Worm (Caenorhabditis elegans) whole organism, midembryonic: Measurements from ENCODE around the gene T14B4.8.
"Not testable (repeated sequence)": the region's sequence is repeated elsewhere in the genome, so short reads cannot be mapped to it uniquely, and the experiment has no call there.

Experiments
- T22C8.4 ChIP-seq: fragments of 200-800 bp; sonication (Bioruptor generic); IDR thresholded peaks from 2 replicates; pipeline ENCODE4 v1.3.6; 2022; ENCODE audit warnings: missing genetic modification characterization, missing compliant biosample characterization
- cog-1 ChIP-seq: sonication (generic microtip); optimal IDR thresholded peaks from 2 replicates; lab custom pipeline; 2016; ENCODE audit warnings: missing genetic modification characterization, missing compliant biosample characterization
- flt-1 ChIP-seq: fragments of 200-800 bp; sonication (Bioruptor generic); IDR thresholded peaks from 2 replicates; pipeline ENCODE4 v1.3.6; 2022; ENCODE audit warnings: missing genetic modification characterization, missing compliant biosample characterization
- klf-2 ChIP-seq: fragments of 200-800 bp; sonication (Bioruptor generic); conservative IDR thresholded peaks from 2 replicates; pipeline ENCODE4 v1.3.6; 2022; ENCODE audit warnings: missing genetic modification reagents, missing genetic modification characterization, missing compliant biosample characterization
- med-1 ChIP-seq: sonication (generic microtip); optimal IDR thresholded peaks from 2 replicates; lab custom pipeline; 2017; ENCODE audit warnings: missing genetic modification characterization, mild to moderate bottlenecking, missing compliant biosample characterization, antibody characterized with exemption, missing genetic modification reagents; ENCODE audit not compliant: insufficient read depth
- ref-1 ChIP-seq: fragments of 200-800 bp; sonication (Bioruptor generic); conservative IDR thresholded peaks from 2 replicates; pipeline ENCODE4 v1.3.6; 2022; ENCODE audit warnings: missing genetic modification reagents, missing genetic modification characterization, missing compliant biosample characterization
- tab-1 ChIP-seq: fragments of 200-800 bp; sonication (Bioruptor generic); IDR thresholded peaks from 2 replicates; pipeline ENCODE4 v1.3.6; 2022; ENCODE audit warnings: missing genetic modification characterization, missing compliant biosample characterization
- ztf-23 ChIP-seq: fragments of 200-800 bp; sonication (Bioruptor generic); IDR thresholded peaks from 2 replicates; pipeline ENCODE4 v1.3.6; 2022; ENCODE audit warnings: missing genetic modification reagents, missing genetic modification characterization, missing compliant biosample characterization
- ztf-29 ChIP-seq: fragments of 200-800 bp; sonication (Bioruptor generic); IDR thresholded peaks from 2 replicates; pipeline ENCODE4 v1.3.6; 2022; ENCODE audit warnings: missing genetic modification reagents, missing genetic modification characterization, missing compliant biosample characterization

T14B4.8 gene

ce11 chrII:6729331-6729730, at the start of gene T14B4.8:
TSS of gene T14B4.8 (minus strand) at chrII:6729390.
- TF ChIP-seq cog-1 (no peak), T22C8.4 (GFP tag; lab: Robert Waterston, UW) (no peak), med-1 (GFP tag; lab: Kevin White, UChicago) (no peak), klf-2 (GFP tag; lab: Robert Waterston, UW) (no peak), ztf-29 (GFP tag; lab: Robert Waterston, UW) (no peak), ref-1 (GFP tag; lab: Robert Waterston, UW) (no peak), flt-1 (GFP tag; lab: Robert Waterston, UW) (no peak), ztf-23 (no peak), tab-1 (GFP tag; lab: Robert Waterston, UW) (no peak)

DNA sequence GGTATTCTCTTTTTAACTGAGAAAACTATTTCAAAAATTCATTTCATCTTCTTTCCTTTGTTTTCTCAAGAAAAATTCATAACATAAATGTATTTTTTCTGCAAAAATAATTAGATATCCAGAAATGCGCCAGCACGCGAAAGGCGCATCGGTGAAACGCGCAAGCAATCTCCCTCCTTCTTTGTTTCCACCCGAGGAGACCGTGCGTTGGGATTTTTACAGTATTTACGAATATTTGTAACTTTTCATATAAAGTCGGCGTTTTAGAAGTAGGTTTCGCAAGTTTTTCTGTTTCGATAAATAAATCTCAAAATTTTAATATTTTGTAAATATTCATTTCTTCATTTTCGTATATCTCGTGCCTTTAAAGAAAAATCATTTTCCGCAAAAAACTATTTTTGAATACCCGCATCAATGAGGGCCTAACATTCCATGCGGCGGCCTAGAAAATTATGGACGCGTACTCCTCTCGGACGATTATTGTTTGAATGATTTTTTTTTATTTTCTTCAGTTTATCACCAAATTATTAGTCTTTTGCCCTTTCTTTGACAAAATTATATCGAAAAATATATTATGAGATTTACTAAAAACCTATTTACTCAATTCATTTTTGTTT, 47.3 kb upstream of the T14B4.8 start, which contains the start of gene ssup-72:
Gene ssup-72, plus strand, starts transcription at position 181 of the 617 bp plus-strand sequence.
- peak; percentile 67 for TF ChIP-seq ztf-23
- peak; percentile 6 for TF ChIP-seq med-1 (GFP tag; lab: Kevin White, UChicago)
- no peak for TF ChIP-seq tab-1 (GFP tag; lab: Robert Waterston, UW)
- TF ChIP-seq cog-1, result no peak

DNA sequence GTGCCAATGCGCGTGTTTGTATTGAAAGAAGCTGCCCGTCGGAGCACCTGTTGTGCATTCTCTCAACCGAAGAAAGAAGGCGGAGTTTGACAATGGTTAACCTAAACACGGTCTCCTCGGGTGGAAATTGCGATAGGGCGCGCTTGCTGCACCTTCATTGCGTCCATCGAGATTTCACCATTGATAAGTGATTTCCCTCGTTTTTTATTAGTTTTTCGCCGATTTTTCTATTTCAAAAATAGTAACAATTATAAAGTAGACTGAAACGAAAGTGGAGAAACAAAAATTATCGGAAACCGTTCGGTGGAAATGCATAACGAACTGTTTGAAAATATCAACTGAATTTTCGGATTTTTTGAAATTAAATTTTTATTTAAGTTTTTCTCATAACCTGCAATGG, 45.9 kb upstream of the T14B4.8 start, which contains the start of gene agr-1:
Gene agr-1, minus strand, starts transcription at position 101 of the 400 bp plus-strand sequence.
- not testable (repeated sequence) for TF ChIP-seq ztf-23; cog-1; klf-2 (GFP tag; lab: Robert Waterston, UW)

ce11 chrII:6772482-6772881, 43.3 kb upstream of the T14B4.8 start:
- no peak for TF ChIP-seq tab-1 (GFP tag; lab: Robert Waterston, UW)

ce11 chrII:6770030-6770429, 40.8 kb upstream of the T14B4.8 start:
- TF ChIP-seq ztf-23 (no peak), T22C8.4 (GFP tag; lab: Robert Waterston, UW) (no peak), med-1 (GFP tag; lab: Kevin White, UChicago) (no peak), klf-2 (GFP tag; lab: Robert Waterston, UW) (no peak), ztf-29 (GFP tag; lab: Robert Waterston, UW) (no peak), tab-1 (GFP tag; lab: Robert Waterston, UW) (no peak), flt-1 (GFP tag; lab: Robert Waterston, UW) (no peak), cog-1 (no peak), ref-1 (GFP tag; lab: Robert Waterston, UW) (no peak)

DNA sequence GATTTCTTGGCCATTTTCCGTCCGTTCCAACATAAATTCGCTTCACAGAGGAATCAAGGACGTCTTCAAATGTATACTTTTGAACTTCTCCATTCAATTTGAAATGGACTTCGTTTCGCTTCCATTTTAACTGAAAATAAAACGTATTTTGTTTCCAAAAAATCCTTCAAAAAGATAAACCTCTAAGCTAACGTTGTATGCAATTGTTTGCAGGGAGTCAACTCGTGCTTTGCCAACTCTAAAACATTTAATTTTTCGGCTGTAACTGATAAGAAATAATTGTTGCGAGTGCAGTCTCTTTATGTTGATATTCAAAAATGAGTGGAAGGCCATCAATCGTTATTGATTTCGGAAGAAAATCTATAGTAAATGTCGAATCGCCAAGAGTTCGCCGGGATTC, 38.8 kb upstream of the T14B4.8 start, which contains the start of gene F41G3.18:
Gene F41G3.18, plus strand, starts transcription at position 301 of the 400 bp plus-strand sequence.
- no peak for TF ChIP-seq ztf-23
- TF ChIP-seq T22C8.4 (GFP tag; lab: Robert Waterston, UW), result no peak
- no peak for TF ChIP-seq klf-2 (GFP tag; lab: Robert Waterston, UW)
- TF ChIP-seq cog-1, result no peak
- no peak for TF ChIP-seq med-1 (GFP tag; lab: Kevin White, UChicago)
- TF ChIP-seq flt-1 (GFP tag; lab: Robert Waterston, UW), result no peak
- no peak for TF ChIP-seq tab-1 (GFP tag; lab: Robert Waterston, UW)
- no peak for TF ChIP-seq ref-1 (GFP tag; lab: Robert Waterston, UW)
- TF ChIP-seq ztf-29 (GFP tag; lab: Robert Waterston, UW), result no peak

DNA sequence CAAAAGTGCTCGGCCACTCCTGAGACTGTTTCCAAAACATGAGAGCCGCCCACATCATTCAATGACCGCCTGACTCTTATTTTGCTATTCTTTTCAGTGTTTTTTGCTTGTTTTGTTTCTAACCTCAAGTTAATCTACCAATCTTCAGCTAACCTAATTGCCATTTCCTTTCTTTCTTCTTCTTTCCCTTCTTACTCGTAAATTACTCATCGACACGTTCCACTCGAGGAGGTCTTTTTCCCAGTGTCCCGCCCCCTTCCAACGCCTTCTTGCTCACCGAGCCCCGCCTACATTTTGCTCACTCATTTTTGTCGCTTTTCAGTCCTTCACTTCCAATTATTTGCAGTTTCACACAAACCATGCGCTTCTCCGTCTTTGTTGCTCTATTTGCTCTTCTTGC, 35.5 kb upstream of the T14B4.8 start, which contains the start of gene nlp-50:
Gene nlp-50, plus strand, starts transcription at position 301 of the 400 bp plus-strand sequence.
- no peak for TF ChIP-seq med-1 (GFP tag; lab: Kevin White, UChicago)
- TF ChIP-seq flt-1 (GFP tag; lab: Robert Waterston, UW), result no peak
- TF ChIP-seq ref-1 (GFP tag; lab: Robert Waterston, UW), result no peak
- no peak for TF ChIP-seq klf-2 (GFP tag; lab: Robert Waterston, UW)
- no peak for TF ChIP-seq ztf-23
- no peak for TF ChIP-seq cog-1
- TF ChIP-seq ztf-29 (GFP tag; lab: Robert Waterston, UW), result no peak
- TF ChIP-seq tab-1 (GFP tag; lab: Robert Waterston, UW), result no peak
- TF ChIP-seq T22C8.4 (GFP tag; lab: Robert Waterston, UW), result no peak

DNA sequence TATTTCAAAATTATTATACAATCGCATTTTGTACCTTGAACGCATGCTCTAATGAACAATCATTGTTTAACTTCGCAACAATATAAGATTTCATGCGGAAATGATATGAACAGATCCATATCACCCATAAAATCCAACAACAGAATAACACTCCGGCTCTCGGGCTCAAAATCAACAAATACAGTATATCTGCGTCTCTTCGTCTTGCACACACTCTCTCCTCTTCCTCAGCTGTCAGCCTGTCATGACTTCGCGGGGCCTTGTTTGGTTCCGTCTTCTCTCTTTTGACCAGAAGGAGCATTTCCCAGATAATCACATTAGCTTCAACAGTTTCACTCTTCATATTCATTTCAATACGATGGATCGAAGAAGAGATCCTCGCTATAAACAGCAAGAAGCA, 27.0 kb upstream of the T14B4.8 start, which contains the start of gene F41G3.3:
Gene F41G3.3, plus strand, starts transcription at position 301 of the 400 bp plus-strand sequence.
- TF ChIP-seq ztf-23 (no peak), cog-1 (no peak), klf-2 (GFP tag; lab: Robert Waterston, UW) (no peak), flt-1 (GFP tag; lab: Robert Waterston, UW) (no peak), ztf-29 (GFP tag; lab: Robert Waterston, UW) (no peak), ref-1 (GFP tag; lab: Robert Waterston, UW) (no peak), T22C8.4 (GFP tag; lab: Robert Waterston, UW) (no peak), tab-1 (GFP tag; lab: Robert Waterston, UW) (no peak), med-1 (GFP tag; lab: Kevin White, UChicago) (no peak)

DNA sequence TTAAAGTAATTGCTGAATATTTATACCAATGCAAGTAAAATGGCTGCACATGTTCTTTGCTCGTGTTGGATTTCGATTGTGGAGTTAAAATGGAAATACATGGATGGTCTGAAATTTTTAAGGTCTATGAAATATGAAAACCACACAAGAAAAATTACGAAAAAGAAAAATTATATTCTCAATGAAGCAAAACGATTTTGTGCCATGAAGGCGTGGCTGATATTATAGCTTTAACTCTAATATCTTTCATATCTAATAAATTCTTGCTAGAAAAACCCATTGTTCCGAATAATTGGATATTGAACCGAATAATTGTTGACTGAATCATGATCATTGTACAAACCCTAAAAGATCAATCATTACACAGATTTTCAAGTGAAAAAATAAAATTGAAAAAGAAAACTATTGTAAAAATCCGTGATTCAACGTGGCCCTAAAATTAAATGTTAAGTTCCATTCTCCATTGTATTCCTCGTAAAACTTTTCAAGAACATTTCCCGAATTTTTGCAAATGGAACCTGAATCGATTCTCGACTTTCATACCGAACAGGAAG, 25.6 kb upstream of the T14B4.8 start, which contains the start of the genes srx-95 and fis-1:
Gene srx-95, minus strand, starts transcription at position 101 of the 554 bp plus-strand sequence.
Gene fis-1, plus strand, starts transcription at position 504 of the 554 bp plus-strand sequence.
- TF ChIP-seq klf-2 (GFP tag; lab: Robert Waterston, UW) (no peak), ref-1 (GFP tag; lab: Robert Waterston, UW) (no peak), tab-1 (GFP tag; lab: Robert Waterston, UW) (no peak), cog-1 (no peak), T22C8.4 (GFP tag; lab: Robert Waterston, UW) (no peak), ztf-23 (no peak), ztf-29 (GFP tag; lab: Robert Waterston, UW) (no peak)
